Worm (Caenorhabditis elegans): ENCODE results near the gene C25D7.16.

DNA sequence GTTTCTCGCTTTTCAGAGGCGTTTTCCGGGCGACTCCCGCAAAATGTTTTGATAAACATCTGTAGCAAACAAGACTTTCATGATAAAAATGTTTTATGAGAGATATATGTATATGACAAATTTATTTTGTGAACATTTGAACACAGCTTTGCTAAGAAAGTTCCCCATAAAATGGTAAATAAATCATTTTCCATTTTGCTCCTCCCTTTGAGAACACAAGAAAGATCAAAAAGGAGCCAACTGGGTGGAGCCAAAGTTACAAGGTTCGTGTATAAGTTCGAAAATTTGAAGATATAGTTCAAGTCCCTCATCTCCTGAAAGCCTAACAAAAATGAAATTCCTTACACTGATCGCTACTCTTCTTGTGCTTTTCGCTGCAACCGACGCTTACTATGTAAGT is 34.5 kb downstream of the C25D7.16 start, which contains the start of gene C01G10.17:
- TF ChIP-seq nhr-77 (tag; optimal IDR thresholded peaks at IDR 0.05) (no peak), nhr-25 (tag; optimal IDR thresholded peaks at IDR 0.05) (no peak), ztf-4 (tag; optimal IDR thresholded peaks at IDR 0.05) (no peak), C34F6.9 (tag; optimal IDR thresholded peaks at IDR 0.05) (no peak), egl-27 (tag; optimal IDR thresholded peaks at IDR 0.05) (no peak), ztf-11 (tag; optimal IDR thresholded peaks at IDR 0.05) (no peak), ama-1 (optimal IDR thresholded peaks at IDR 0.05) (no peak), elt-1 (tag; optimal IDR thresholded peaks at IDR 0.05) (no peak), lin-39 (tag; optimal IDR thresholded peaks at IDR 0.05) (no peak), ceh-82 (tag; optimal IDR thresholded peaks at IDR 0.05) (no peak)
